Worm (Caenorhabditis elegans) whole organism, L2 larva: ENCODE data around the gene ztf-8.

Experiments used
- egl-27 ChIP-seq: sonication (generic microtip); optimal IDR thresholded peaks from 3 replicates; lab custom pipeline; 2017; ENCODE audit warnings: missing biosample characterization, missing genetic modification reagents, missing genetic modification characterization
- elt-3 ChIP-seq: sonication (generic microtip); optimal IDR thresholded peaks from 2 replicates; lab custom pipeline; 2017; ENCODE audit warnings: missing biosample characterization, missing genetic modification characterization
- lin-11 ChIP-seq: fragments of 150-350 bp; sonication (generic microtip); optimal IDR thresholded peaks from 2 replicates; lab custom pipeline; 2014; ENCODE audit warnings: missing biosample characterization, missing genetic modification characterization, inconsistent platforms, mixed read lengths
- lin-13 ChIP-seq: fragments of 150-350 bp; optimal IDR thresholded peaks from 2 replicates; lab custom pipeline; 2014; ENCODE audit warnings: missing biosample characterization, missing genetic modification reagents, missing genetic modification characterization
- lsy-2 ChIP-seq, 2 experiments: fragments of 150-350 bp in 1 of 2; sonication (generic microtip) in 1 of 2; optimal IDR thresholded peaks; 2 replicates each; lab custom pipeline; 2014 to 2017; ENCODE audit warnings: missing biosample characterization in 2 of 2, missing genetic modification characterization in 2 of 2
- nhr-12 ChIP-seq: fragments of 150-350 bp; optimal IDR thresholded peaks from 2 replicates; lab custom pipeline; 2014; ENCODE audit warnings: missing biosample characterization, missing genetic modification characterization
- nhr-6 ChIP-seq: fragments of 150-350 bp; optimal IDR thresholded peaks from 2 replicates; lab custom pipeline; 2014; ENCODE audit warnings: missing biosample characterization, missing genetic modification characterization
- unc-62 ChIP-seq: fragments of 150-350 bp; optimal IDR thresholded peaks from 2 replicates; lab custom pipeline; 2014; ENCODE audit warnings: missing biosample characterization, missing genetic modification reagents, missing genetic modification characterization
- ztf-4 ChIP-seq: fragments of 150-350 bp; optimal IDR thresholded peaks from 2 replicates; lab custom pipeline; 2014; ENCODE audit warnings: missing biosample characterization, missing genetic modification characterization

DNA sequence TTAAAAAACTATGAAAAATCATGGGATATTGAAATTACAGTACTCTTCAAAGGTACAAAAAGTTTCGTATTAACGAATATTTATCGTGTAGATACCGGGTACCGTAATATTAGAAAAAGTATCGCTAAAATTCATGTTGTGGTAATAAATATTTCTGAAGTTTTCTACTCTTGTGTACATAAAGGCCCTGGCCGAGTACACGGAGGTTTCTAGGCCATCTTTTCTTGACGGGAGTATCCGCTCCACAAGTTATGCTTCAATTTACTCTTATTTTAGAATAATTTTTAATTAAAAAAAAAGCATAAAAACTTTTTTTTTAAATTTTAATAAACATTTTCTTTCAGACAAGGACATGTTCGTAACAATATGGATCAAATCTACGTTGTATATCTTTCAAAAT, 40.1 kb downstream of the ztf-8 start:
- TF ChIP-seq nhr-6 = no peak
- no peak for TF ChIP-seq unc-62 (GFP tag; lab: Kevin White, UChicago)
- no peak for TF ChIP-seq lin-11
- no peak for TF ChIP-seq elt-3 (tag; lab: Kevin White, UChicago)
- no peak for TF ChIP-seq lsy-2 (tag; optimal IDR thresholded peaks at IDR 0.05; lab: Kevin White, UChicago)
- TF ChIP-seq ztf-4 (tag; lab: Kevin White, UChicago) = no peak
- TF ChIP-seq nhr-12 (tag; lab: Kevin White, UChicago) = no peak
- TF ChIP-seq lin-13 = no peak
- TF ChIP-seq egl-27 = no peak
